Fruit fly (Drosophila melanogaster): Measurements from ENCODE around the gene RabX4.

DNA sequence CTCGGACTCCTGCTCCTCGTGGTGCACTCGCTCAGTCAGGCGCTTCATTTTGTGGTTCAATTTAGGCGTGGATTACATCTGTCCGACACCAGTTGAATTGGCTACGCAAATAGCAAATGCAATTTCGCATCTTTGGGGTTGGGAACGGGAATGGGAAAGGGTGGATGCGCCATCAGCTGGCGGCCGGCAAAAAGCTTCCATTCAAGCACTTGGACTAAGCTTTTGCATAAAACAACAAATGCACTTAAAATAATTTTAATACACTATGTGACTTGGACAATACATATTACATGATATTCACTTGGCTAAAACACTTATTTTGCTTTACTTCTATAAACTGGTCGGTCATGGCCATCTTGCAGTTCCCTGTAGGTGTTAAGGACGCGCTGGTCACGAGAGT, 27.9 kb upstream of the RabX4 start, which contains the start of gene HDAC11:
- TF ChIP-seq CG3919 (GFP tag; optimal IDR thresholded peaks at IDR 0.05) (no peak), CG6792 (GFP tag; optimal IDR thresholded peaks at IDR 0.05) (no peak), CG8319 (GFP tag; optimal IDR thresholded peaks at IDR 0.05) (no peak), acj6 (GFP tag; optimal IDR thresholded peaks at IDR 0.05) (no peak), Eip75B (GFP tag; optimal IDR thresholded peaks at IDR 0.05) (no peak), Met (GFP tag; optimal IDR thresholded peaks at IDR 0.05) (no peak)

Measured in whole organism, prepupa.